Worm (Caenorhabditis elegans): Measurements from ENCODE around the gene T28C6.8.
A peak's percentile ranks its signal among the peaks of the same experiment; 100 is the strongest.

The T28C6.8 gene

ce11 chrIV:8784855-8785327 is 45.6 kb downstream of the T28C6.8 start, which contains the start of gene C33D9.13:
TSS of gene C33D9.13 (minus strand) at chrIV:8785277.
- no peak for TF ChIP-seq T22C8.4 (GFP tag; IDR thresholded peaks at IDR 0.05)
- TF ChIP-seq ztf-29 (GFP tag; IDR thresholded peaks at IDR 0.05): no peak
- TF ChIP-seq med-1 (GFP tag; optimal IDR thresholded peaks at IDR 0.05; ENCODE audit: insufficient read depth): no peak
- no peak for TF ChIP-seq flt-1 (GFP tag; IDR thresholded peaks at IDR 0.05)
- TF ChIP-seq ztf-23 (GFP tag; IDR thresholded peaks at IDR 0.05): no peak
- TF ChIP-seq tab-1 (GFP tag; IDR thresholded peaks at IDR 0.05): no peak
- no peak for TF ChIP-seq klf-2 (GFP tag; conservative IDR thresholded peaks at IDR 0.05)

- TF ChIP-seq T22C8.4 (GFP tag; IDR thresholded peaks at IDR 0.05) (no peak), ref-1 (GFP tag; conservative IDR thresholded peaks at IDR 0.05) (no peak), med-1 (GFP tag; optimal IDR thresholded peaks at IDR 0.05; ENCODE audit: insufficient read depth) (no peak), klf-2 (GFP tag; conservative IDR thresholded peaks at IDR 0.05) (no peak), ztf-29 (GFP tag; IDR thresholded peaks at IDR 0.05) (peak; percentile 92), flt-1 (GFP tag; IDR thresholded peaks at IDR 0.05) (peak; percentile 73), ztf-23 (GFP tag; IDR thresholded peaks at IDR 0.05) (no peak), tab-1 (GFP tag; IDR thresholded peaks at IDR 0.05) (0 out of 2 replicates have a peak, but pooled peaks have one; percentile 51), cog-1 (tag; optimal IDR thresholded peaks at IDR 0.05) (peak; percentile 93)
Observed at ce11 chrIV:8782172-8782571, 48.4 kb downstream of the T28C6.8 start.

Data from whole organism, midembryonic.